Fruit fly (Drosophila melanogaster) whole organism, embryonic: ENCODE results near the gene spel1.

Experiments used
- Antp ChIP-seq: fragments of 200-800 bp; sonication (Bioruptor generic); optimal IDR thresholded peaks from 3 replicates; lab custom pipeline; 2016; ENCODE audit warnings: missing biosample characterization, missing genetic modification characterization
- Awh ChIP-seq: fragments of 200-800 bp; sonication (Bioruptor generic); IDR thresholded peaks from 2 replicates; pipeline ENCODE4, ENCODE4 v1.3.6; 2022; ENCODE audit warnings: missing biosample characterization, missing genetic modification characterization
- CG10209 ChIP-seq: fragments of 200-800 bp; sonication (Bioruptor generic); optimal IDR thresholded peaks from 3 replicates; lab custom pipeline; 2017; ENCODE audit warnings: missing biosample characterization, mild to moderate bottlenecking, missing genetic modification characterization, missing genetic modification reagents
- CG1024 ChIP-seq: fragments of 200-800 bp; sonication (Bioruptor generic); IDR thresholded peaks from 2 replicates; pipeline ENCODE4 v1.3.6; 2022; ENCODE audit warnings: missing biosample characterization, missing genetic modification characterization
- CG10654 ChIP-seq: fragments of 200-800 bp; sonication (Bioruptor generic); optimal IDR thresholded peaks from 2 replicates; lab custom pipeline; 2016; ENCODE audit warnings: missing biosample characterization, missing genetic modification characterization
- CG13775 ChIP-seq: fragments of 200-800 bp; sonication (Bioruptor generic); optimal IDR thresholded peaks from 3 replicates; lab custom pipeline; 2017; ENCODE audit warnings: missing biosample characterization, mild to moderate bottlenecking, missing genetic modification characterization
- CG1529 ChIP-seq: fragments of 200-800 bp; sonication (Bioruptor generic); optimal IDR thresholded peaks from 3 replicates; lab custom pipeline; 2018; ENCODE audit warnings: missing biosample characterization, missing genetic modification characterization
- CG15479 ChIP-seq: fragments of 200-800 bp; sonication (Bioruptor generic); optimal IDR thresholded peaks from 3 replicates; lab custom pipeline; 2019; ENCODE audit warnings: missing biosample characterization, mild to moderate bottlenecking, missing genetic modification characterization, moderate library complexity
- CG17568 ChIP-seq: fragments of 200-800 bp; sonication (Bioruptor generic); optimal IDR thresholded peaks from 2 replicates; lab custom pipeline; 2018; ENCODE audit warnings: missing biosample characterization, mild to moderate bottlenecking, missing genetic modification characterization, moderate library complexity
- CG31224 ChIP-seq: fragments of 200-800 bp; sonication (Bioruptor generic); IDR thresholded peaks from 2 replicates; pipeline ENCODE4 v1.3.6; 2022; ENCODE audit warnings: missing biosample characterization, missing genetic modification characterization
- CG43689 ChIP-seq: fragments of 200-800 bp; sonication (Bioruptor generic); IDR thresholded peaks from 2 replicates; pipeline ENCODE4 v1.3.6; 2022; ENCODE audit warnings: missing biosample characterization, missing genetic modification characterization
- CG4617 ChIP-seq: fragments of 200-800 bp; sonication (Bioruptor generic); optimal IDR thresholded peaks from 3 replicates; lab custom pipeline; 2016; ENCODE audit warnings: missing biosample characterization, missing genetic modification characterization, borderline replicate concordance
- CG5953 ChIP-seq: fragments of 200-800 bp; sonication (Bioruptor generic); IDR thresholded peaks from 2 replicates; pipeline ENCODE4 v1.3.6; 2022; ENCODE audit warnings: missing biosample characterization, missing genetic modification characterization
- CG7839 ChIP-seq: fragments of 200-800 bp; sonication (Bioruptor generic); optimal IDR thresholded peaks from 3 replicates; lab custom pipeline; 2018; ENCODE audit warnings: missing biosample characterization, mild to moderate bottlenecking, missing genetic modification characterization, moderate library complexity
- CG9437 ChIP-seq: fragments of 200-800 bp; sonication (Bioruptor generic); optimal IDR thresholded peaks from 2 replicates; lab custom pipeline; 2018; ENCODE audit warnings: missing biosample characterization, mild to moderate bottlenecking, missing genetic modification characterization
- CG9609 ChIP-seq: fragments of 200-800 bp; sonication (Bioruptor generic); optimal IDR thresholded peaks from 3 replicates; lab custom pipeline; 2016; ENCODE audit warnings: missing biosample characterization, missing genetic modification characterization
- CHES-1-like ChIP-seq: fragments of 200-800 bp; sonication (Bioruptor generic); optimal IDR thresholded peaks from 2 replicates; lab custom pipeline; 2016; ENCODE audit warnings: missing biosample characterization, missing genetic modification characterization
- D19A ChIP-seq: fragments of 200-800 bp; optimal IDR thresholded peaks from 3 replicates; lab custom pipeline; 2019; ENCODE audit warnings: missing biosample characterization, mild to moderate bottlenecking, missing genetic modification characterization, moderate library complexity
- Dip3 ChIP-seq: fragments of 200-800 bp; sonication (Bioruptor generic); optimal IDR thresholded peaks from 3 replicates; lab custom pipeline; 2016; ENCODE audit warnings: missing biosample characterization, missing genetic modification characterization
- Dp ChIP-seq: fragments of 200-800 bp; sonication (Bioruptor generic); optimal IDR thresholded peaks from 2 replicates; lab custom pipeline; 2018; ENCODE audit warnings: missing biosample characterization, mild to moderate bottlenecking, missing genetic modification characterization, moderate library complexity
- Elba2 ChIP-seq: fragments of 200-800 bp; sonication (Bioruptor generic); optimal IDR thresholded peaks from 3 replicates; lab custom pipeline; 2016; ENCODE audit warnings: missing biosample characterization, missing genetic modification characterization
- H2.0 ChIP-seq: fragments of 200-800 bp; sonication (Bioruptor generic); IDR thresholded peaks from 2 replicates; pipeline ENCODE4 v1.3.6; 2022; ENCODE audit warnings: missing biosample characterization, missing genetic modification characterization
- Mrtf ChIP-seq: fragments of 200-800 bp; sonication (Bioruptor generic); IDR thresholded peaks from 3 replicates; pipeline ENCODE4 v1.3.6; 2022; ENCODE audit warnings: missing biosample characterization, missing genetic modification characterization
- Oli ChIP-seq: fragments of 200-800 bp; sonication (Bioruptor generic); optimal IDR thresholded peaks from 2 replicates; lab custom pipeline; 2018; ENCODE audit warnings: missing biosample characterization, mild to moderate bottlenecking, missing genetic modification characterization, moderate library complexity
- Ptx1 ChIP-seq: fragments of 200-800 bp; sonication (Bioruptor generic); IDR thresholded peaks from 2 replicates; pipeline ENCODE4 v1.3.6; 2022; ENCODE audit warnings: missing biosample characterization, missing genetic modification characterization
- Side ChIP-seq: fragments of 200-800 bp; sonication (Bioruptor generic); optimal IDR thresholded peaks from 2 replicates; lab custom pipeline; 2016; ENCODE audit warnings: missing biosample characterization, missing genetic modification characterization
- Spps ChIP-seq: fragments of 200-800 bp; sonication (Bioruptor generic); optimal IDR thresholded peaks from 2 replicates; lab custom pipeline; 2018; ENCODE audit warnings: missing biosample characterization, mild to moderate bottlenecking, missing genetic modification characterization
- Stat92E ChIP-seq, 3 experiments: fragments of >200 bp in 2 of 3; fragments of 200-800 bp in 1 of 3; sonication (Bioruptor generic) in 1 of 3; optimal IDR thresholded peaks; 2 replicates each; lab custom pipeline; 2017 to 2019; ENCODE audit warnings: missing biosample characterization in 3 of 3, missing genetic modification characterization in 3 of 3, mild to moderate bottlenecking in 1 of 3, moderate library complexity in 1 of 3
- Trl ChIP-seq, 3 experiments: fragments of >200 bp in 2 of 3; fragments of 200-800 bp in 1 of 3; sonication (Bioruptor generic) in 1 of 3; optimal IDR thresholded peaks; 2 replicates in 1 of 3; 3 replicates in 2 of 3; lab custom pipeline; 2016 to 2017; ENCODE audit warnings: missing biosample characterization in 1 of 3, missing genetic modification characterization in 1 of 3
- ab ChIP-seq: fragments of 200-800 bp; sonication (Bioruptor generic); optimal IDR thresholded peaks from 2 replicates; lab custom pipeline; 2016; ENCODE audit warnings: missing biosample characterization, missing genetic modification characterization
- abd-A ChIP-seq: fragments of 200-800 bp; sonication (Bioruptor generic); optimal IDR thresholded peaks from 3 replicates; lab custom pipeline; 2019; ENCODE audit warnings: missing biosample characterization, mild to moderate bottlenecking, missing genetic modification characterization, moderate library complexity
- cg ChIP-seq: fragments of 200-800 bp; sonication (Bioruptor generic); optimal IDR thresholded peaks from 3 replicates; lab custom pipeline; 2019; ENCODE audit warnings: missing biosample characterization, mild to moderate bottlenecking, missing genetic modification characterization, moderate library complexity
- eve ChIP-seq, 2 experiments: fragments of >200 bp; optimal IDR thresholded peaks; 2 replicates each; lab custom pipeline; 2017; ENCODE audit warnings: missing biosample characterization in 2 of 2, missing genetic modification characterization in 2 of 2
- eyg ChIP-seq: fragments of 200-800 bp; sonication (Bioruptor generic); optimal IDR thresholded peaks from 3 replicates; lab custom pipeline; 2016; ENCODE audit warnings: missing biosample characterization, missing genetic modification characterization
- fu2 ChIP-seq: fragments of 200-800 bp; sonication (Bioruptor generic); optimal IDR thresholded peaks from 2 replicates; lab custom pipeline; 2016; ENCODE audit warnings: missing biosample characterization, missing genetic modification characterization
- gro ChIP-seq: fragments of 200-800 bp; sonication (Bioruptor generic); optimal IDR thresholded peaks from 2 replicates; lab custom pipeline; 2016; ENCODE audit warnings: missing biosample characterization, missing genetic modification characterization
- gt ChIP-seq: fragments of 200-800 bp; sonication (Bioruptor generic); IDR thresholded peaks from 2 replicates; pipeline ENCODE4 v1.3.6; 2022; ENCODE audit warnings: missing biosample characterization, missing genetic modification characterization
- hkb ChIP-seq, 2 experiments: fragments of 200-800 bp in 1 of 2; fragments of >200 bp in 1 of 2; sonication (Bioruptor generic) in 1 of 2; IDR thresholded peaks in 1 of 2; optimal IDR thresholded peaks in 1 of 2; 2 replicates each; pipeline versions ENCODE4 v1.3.6 to Lab custom; 2017 to 2022; ENCODE audit warnings: missing biosample characterization in 1 of 2, missing genetic modification characterization in 1 of 2
- ind ChIP-seq: fragments of 200-800 bp; sonication (Bioruptor generic); optimal IDR thresholded peaks from 3 replicates; lab custom pipeline; 2016; ENCODE audit warnings: missing biosample characterization, missing genetic modification characterization
- jumu ChIP-seq: fragments of 200-800 bp; sonication (Bioruptor generic); optimal IDR thresholded peaks from 3 replicates; lab custom pipeline; 2016; ENCODE audit warnings: missing biosample characterization, missing genetic modification characterization
- nerfin-2 ChIP-seq: fragments of 200-800 bp; sonication (Bioruptor generic); IDR thresholded peaks from 2 replicates; pipeline ENCODE4 v1.3.6; 2022; ENCODE audit warnings: missing biosample characterization, missing genetic modification characterization; ENCODE audit not compliant: partially characterized antibody
- oc ChIP-seq: fragments of 200-800 bp; sonication (Bioruptor generic); optimal IDR thresholded peaks from 2 replicates; lab custom pipeline; 2018; ENCODE audit warnings: missing biosample characterization, mild to moderate bottlenecking, missing genetic modification characterization, moderate library complexity
- org-1 ChIP-seq: fragments of 200-800 bp; sonication (Bioruptor generic); optimal IDR thresholded peaks from 2 replicates; lab custom pipeline; 2017; ENCODE audit warnings: missing biosample characterization, missing genetic modification characterization
- pnt ChIP-seq: fragments of 200-800 bp; sonication (Bioruptor generic); optimal IDR thresholded peaks from 3 replicates; lab custom pipeline; 2016; ENCODE audit warnings: missing biosample characterization, missing genetic modification characterization
- sd ChIP-seq: fragments of 200-800 bp; sonication (Bioruptor generic); optimal IDR thresholded peaks from 3 replicates; lab custom pipeline; 2018; ENCODE audit warnings: missing biosample characterization, mild to moderate bottlenecking, missing genetic modification characterization, moderate library complexity
- shn ChIP-seq: fragments of 200-800 bp; sonication (Bioruptor generic); optimal IDR thresholded peaks from 3 replicates; lab custom pipeline; 2016; ENCODE audit warnings: missing biosample characterization, missing genetic modification characterization
- slbo ChIP-seq: fragments of 200-800 bp; sonication (Bioruptor generic); IDR thresholded peaks from 2 replicates; pipeline ENCODE4 v1.3.6; 2022; ENCODE audit warnings: missing biosample characterization, missing genetic modification characterization
- sr ChIP-seq: fragments of 200-800 bp; sonication (Bioruptor generic); IDR thresholded peaks from 3 replicates; pipeline ENCODE4 v1.3.6; 2022; ENCODE audit warnings: missing biosample characterization, missing genetic modification characterization
- sug ChIP-seq: fragments of 200-800 bp; optimal IDR thresholded peaks from 2 replicates; lab custom pipeline; 2019; ENCODE audit warnings: missing biosample characterization, mild to moderate bottlenecking, missing genetic modification characterization, moderate library complexity
- ttk ChIP-seq: fragments of 200-800 bp; sonication (Bioruptor generic); IDR thresholded peaks from 2 replicates; pipeline ENCODE4 v2.1.2; 2022; ENCODE audit warnings: missing biosample characterization, missing genetic modification characterization
- vvl ChIP-seq: fragments of 200-800 bp; sonication (Bioruptor generic); IDR thresholded peaks from 2 replicates; pipeline ENCODE4 v1.3.6; 2022; ENCODE audit warnings: missing biosample characterization, missing genetic modification characterization

The spel1 gene

dm6 chr2L:14411102-14411501, 49.2 kb downstream of the spel1 start:
- TF ChIP-seq Trl (optimal IDR thresholded peaks at IDR 0.05; lab: Kevin White, UChicago) (no peak), Trl (GFP tag; optimal IDR thresholded peaks at IDR 0.05; lab: Kevin White, UChicago) (no peak), Dp (no peak), CG15479 (GFP tag; lab: Kevin White, UChicago) (no peak), eve (GFP tag; optimal IDR thresholded peaks at IDR 0.05; lab: Kevin White, UChicago) (peak in 1 of 2 experiments; percentile 21), Side (GFP tag; lab: Kevin White, UChicago) (no peak), D19A (tag; lab: Kevin White, UChicago) (no peak), Stat92E (GFP tag; optimal IDR thresholded peaks at IDR 0.05; lab: Kevin White, UChicago) (no peak), shn (GFP tag; lab: Kevin White, UChicago) (no peak), CG1024 (GFP tag; lab: Robert Waterston, UW) (no peak), nerfin-2 (GFP tag; lab: Robert Waterston, UW) (no peak), eyg (no peak), ind (GFP tag; lab: Kevin White, UChicago) (no peak), Mrtf (no peak), vvl (peak; percentile 54; the same call in 1 of the 2 replicates), oc (tag; lab: Kevin White, UChicago) (peak; percentile 11), CG5953 (GFP tag; lab: Robert Waterston, UW) (no peak), ttk (GFP tag; lab: Robert Waterston, UW) (no peak), Awh (peak; percentile 74; the same call in 1 of the 2 replicates), jumu (GFP tag; lab: Kevin White, UChicago) (no peak), fu2 (GFP tag; lab: Kevin White, UChicago) (no peak), CG43689 (GFP tag; lab: Robert Waterston, UW) (no peak), Elba2 (GFP tag; lab: Kevin White, UChicago) (no peak), sug (tag; lab: Kevin White, UChicago) (no peak), org-1 (no peak), ab (GFP tag; lab: Kevin White, UChicago) (no peak), abd-A (tag; lab: Kevin White, UChicago) (peak; percentile 97), Oli (tag; lab: Kevin White, UChicago) (no peak), CG9437 (no peak), sd (tag; lab: Kevin White, UChicago) (peak; percentile 62), CG31224 (no peak), Dip3 (no peak), CHES-1-like (no peak), sr (GFP tag; lab: Robert Waterston, UW) (peak; percentile 37; the same call in 1 of the 3 replicates), Antp (no peak), CG7839 (tag; lab: Kevin White, UChicago) (no peak), slbo (GFP tag; lab: Robert Waterston, UW) (no peak), CG13775 (GFP tag; lab: Kevin White, UChicago) (no peak), Ptx1 (GFP tag; lab: Robert Waterston, UW) (no peak), CG10654 (no peak), CG10209 (GFP tag; lab: Kevin White, UChicago) (no peak), gro (GFP tag; lab: Kevin White, UChicago) (no peak), gt (GFP tag; lab: Robert Waterston, UW) (no peak), CG1529 (GFP tag; lab: Kevin White, UChicago) (no peak), pnt (GFP tag; lab: Kevin White, UChicago) (no peak), Spps (tag; lab: Kevin White, UChicago) (no peak), cg (GFP tag; lab: Kevin White, UChicago) (no peak), CG9609 (GFP tag; lab: Kevin White, UChicago) (no peak), CG17568 (GFP tag; lab: Kevin White, UChicago) (no peak), CG4617 (no peak), H2.0 (GFP tag; lab: Robert Waterston, UW) (no peak), hkb (optimal IDR thresholded peaks at IDR 0.05; lab: Kevin White, UChicago) (no peak), hkb (GFP tag; IDR thresholded peaks at IDR 0.05; lab: Robert Waterston, UW) (no peak)
